Worm (Caenorhabditis elegans): ENCODE measurements around the gene rnr-2.
A peak's percentile ranks its signal among the peaks of the same experiment; 100 is the strongest.

rnr-2 gene

DNA sequence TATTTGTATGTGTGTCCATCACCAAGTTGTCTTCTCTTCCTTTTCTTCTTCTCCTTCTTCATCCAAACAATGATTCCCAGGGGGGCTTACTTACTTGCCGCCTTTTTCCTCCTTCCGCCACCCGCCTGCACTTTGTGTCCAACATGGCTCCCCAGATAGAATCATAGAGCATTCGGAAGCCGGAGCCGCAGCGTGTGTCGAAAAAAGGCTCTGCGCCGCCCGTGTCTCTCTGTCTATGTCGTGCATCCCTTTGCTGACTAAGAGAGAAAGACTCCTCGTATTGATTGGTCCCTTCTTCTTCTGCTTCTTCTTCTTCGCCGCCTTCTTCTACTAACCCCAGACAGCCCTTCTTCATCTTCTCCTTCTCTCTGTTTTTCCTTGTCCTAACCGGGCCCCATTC lies 31.0 kb downstream of the rnr-2 start (continued):
- no peak for TF ChIP-seq rcor-1 (GFP tag; IDR thresholded peaks at IDR 0.05)
- no peak for TF ChIP-seq sea-2 (GFP tag; IDR thresholded peaks at IDR 0.05)
- no peak for TF ChIP-seq lsl-1 (GFP tag; optimal IDR thresholded peaks at IDR 0.05)
- 0 out of 2 replicates have a peak, but pooled peaks have one; percentile 34 for TF ChIP-seq ztf-25 (GFP tag; IDR thresholded peaks at IDR 0.05)
- TF ChIP-seq tbp1 (GFP tag; optimal IDR thresholded peaks at IDR 0.05), result no peak
- TF ChIP-seq mel-28 (tag; optimal IDR thresholded peaks at IDR 0.05; ENCODE audit: borderline replicate concordance), result no peak
- no peak for TF ChIP-seq nfya-2 (GFP tag; IDR thresholded peaks at IDR 0.05)
- peak; percentile 1 for TF ChIP-seq ztf-18 (tag; optimal IDR thresholded peaks at IDR 0.05)
- TF ChIP-seq somi-1 (GFP tag; optimal IDR thresholded peaks at IDR 0.05), result no peak
- no peak for TF ChIP-seq ceh-40 (GFP tag; IDR thresholded peaks at IDR 0.05)
- no peak for TF ChIP-seq sdz-38 (tag; optimal IDR thresholded peaks at IDR 0.05)
- TF ChIP-seq F23B12.7 (tag; optimal IDR thresholded peaks at IDR 0.05; ENCODE audit: insufficient read depth), result no peak
- TF ChIP-seq Y53F4B.3 (GFP tag; IDR thresholded peaks at IDR 0.05), result no peak
- TF ChIP-seq ccch-3 (GFP tag; optimal IDR thresholded peaks at IDR 0.05), result no peak
- no peak for TF ChIP-seq lsy-27 (tag; optimal IDR thresholded peaks at IDR 0.05; ENCODE audit: borderline replicate concordance, insufficient read depth)
- no peak for TF ChIP-seq B0035.1 (tag; optimal IDR thresholded peaks at IDR 0.05)
- no peak for TF ChIP-seq dpff-1 (tag; optimal IDR thresholded peaks at IDR 0.05)
- no peak for TF ChIP-seq lin-26 (GFP tag; IDR thresholded peaks at IDR 0.05)
- TF ChIP-seq F22D6.2 (tag; optimal IDR thresholded peaks at IDR 0.05), result no peak
- TF ChIP-seq zfh-2 (GFP tag; conservative IDR thresholded peaks at IDR 0.05), result peak; percentile 94
- no peak for TF ChIP-seq akir-1 (GFP tag; optimal IDR thresholded peaks at IDR 0.05)
- TF ChIP-seq nhr-120 (GFP tag; IDR thresholded peaks at IDR 0.05), result no peak
- TF ChIP-seq dpl-1 (GFP tag; optimal IDR thresholded peaks at IDR 0.05), result no peak
- TF ChIP-seq ceh-27 (GFP tag; optimal IDR thresholded peaks at IDR 0.05), result no peak
- TF ChIP-seq cebp-2 (GFP tag; IDR thresholded peaks at IDR 0.05), result no peak

DNA sequence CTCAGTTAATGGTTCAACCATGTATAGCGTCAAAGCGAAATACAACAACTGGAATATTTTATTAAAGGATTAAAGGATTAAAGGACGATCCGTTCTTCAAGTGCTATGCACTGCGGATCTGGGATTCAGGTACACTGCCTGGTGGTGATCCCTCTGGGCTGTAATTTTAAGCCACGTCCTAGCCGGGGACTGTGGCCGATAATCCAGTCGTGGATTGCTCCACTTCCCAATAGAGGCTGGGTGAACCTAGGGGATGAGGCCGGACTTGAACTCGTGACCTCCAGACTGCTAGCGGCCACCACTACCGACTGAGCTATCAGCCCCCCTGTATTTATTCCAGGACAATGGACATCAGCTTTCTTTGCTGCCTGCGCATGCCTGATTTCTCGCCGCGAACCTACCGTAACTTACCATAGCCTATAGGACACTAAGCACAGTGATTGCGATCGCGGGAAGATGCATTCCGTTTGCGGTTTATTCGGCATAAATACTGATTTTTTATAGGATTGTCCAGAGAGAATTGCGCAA lies 33.8 kb downstream of the rnr-2 start:
- TF ChIP-seq tbp1 (GFP tag; optimal IDR thresholded peaks at IDR 0.05), result peak; percentile 69
- peak; percentile 54; the same call in 1 of the 2 replicates for TF ChIP-seq lin-26 (GFP tag; IDR thresholded peaks at IDR 0.05)
- peak; percentile 43 for TF ChIP-seq D2030.7 (GFP tag; IDR thresholded peaks at IDR 0.05)
- peak; percentile 37 for TF ChIP-seq rpc-1 (optimal IDR thresholded peaks at IDR 0.05)
- peak; percentile 65 for TF ChIP-seq rpc-1 (tag; optimal IDR thresholded peaks at IDR 0.05)
- 0 out of 2 replicates have a peak, but pooled peaks have one; percentile 4 for TF ChIP-seq madf-3 (GFP tag; IDR thresholded peaks at IDR 0.05)
- TF ChIP-seq F33H1.4 (GFP tag; IDR thresholded peaks at IDR 0.05), result 0 out of 2 replicates have a peak, but pooled peaks have one; percentile 13
- 0 out of 2 replicates have a peak, but pooled peaks have one; percentile 20 for TF ChIP-seq zfh-2 (GFP tag; conservative IDR thresholded peaks at IDR 0.05)
- TF ChIP-seq cebp-2 (GFP tag; IDR thresholded peaks at IDR 0.05), result 0 out of 2 replicates have a peak, but pooled peaks have one; percentile 75
- peak; percentile 6 for TF ChIP-seq ztf-18 (tag; optimal IDR thresholded peaks at IDR 0.05)

DNA sequence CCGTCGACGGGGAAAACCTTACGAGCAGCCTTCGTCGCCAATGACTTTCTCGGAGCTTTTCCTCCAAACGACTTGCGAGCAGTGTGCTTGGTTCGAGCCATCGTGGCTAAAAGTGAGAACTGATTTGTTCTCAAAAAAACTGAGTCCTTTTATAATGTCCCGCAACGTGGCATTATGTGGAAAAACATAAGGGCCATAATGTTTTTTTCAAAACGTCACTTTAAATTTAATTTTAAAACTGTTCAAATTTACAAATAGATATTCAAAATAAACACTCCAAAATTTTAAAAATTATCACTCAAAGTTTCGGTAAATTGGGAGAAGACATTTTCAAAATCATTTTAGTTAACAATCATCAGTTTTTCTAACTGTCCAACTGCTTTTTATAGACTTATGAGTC lies 34.7 kb downstream of the rnr-2 start, which contains the start of gene his-70:
TSS of gene his-70 (minus strand) at position 101 of the 400 bp plus-strand sequence.
- TF ChIP-seq F49E8.2 (tag; optimal IDR thresholded peaks at IDR 0.05; ENCODE audit: insufficient read depth) (no peak), B0336.3 (GFP tag; IDR thresholded peaks at IDR 0.05) (no peak), lag-1 (GFP tag; IDR thresholded peaks at IDR 0.05) (no peak), lsy-27 (tag; optimal IDR thresholded peaks at IDR 0.05; ENCODE audit: borderline replicate concordance, insufficient read depth) (no peak), hrde-1 (tag; optimal IDR thresholded peaks at IDR 0.05; ENCODE audit: borderline replicate concordance) (no peak), rcor-1 (GFP tag; IDR thresholded peaks at IDR 0.05) (no peak), lsl-1 (GFP tag; optimal IDR thresholded peaks at IDR 0.05) (no peak), attf-6 (GFP tag; IDR thresholded peaks at IDR 0.05) (no peak), K11D2.4 (GFP tag; IDR thresholded peaks at IDR 0.05) (no peak), egl-18 (GFP tag; IDR thresholded peaks at IDR 0.05) (no peak), lin-35 (GFP tag; optimal IDR thresholded peaks at IDR 0.05) (no peak), nfya-1 (tag; optimal IDR thresholded peaks at IDR 0.05; ENCODE audit: borderline replicate concordance, insufficient read depth) (no peak), dox-1 (GFP tag; IDR thresholded peaks at IDR 0.05) (no peak), somi-1 (GFP tag; optimal IDR thresholded peaks at IDR 0.05) (no peak), Y67H2A.10 (GFP tag; conservative IDR thresholded peaks at IDR 0.05) (no peak), bed-2 (GFP tag; IDR thresholded peaks at IDR 0.05) (no peak), nhr-90 (tag; optimal IDR thresholded peaks at IDR 0.05) (no peak), hsf-1 (GFP tag; IDR thresholded peaks at IDR 0.05) (no peak)
